Worm (Caenorhabditis elegans) whole organism, mixed stage, embryonic: ENCODE data around the gene nhr-54.

Experiments
- bed-3 ChIP-seq: fragments of 200-800 bp; sonication (Bioruptor generic); optimal IDR thresholded peaks from 3 replicates; lab custom pipeline; 2018; ENCODE audit warnings: mild to moderate bottlenecking, missing genetic modification characterization, moderate library complexity, missing compliant biosample characterization
- cnd-1 ChIP-seq: fragments of 200-800 bp; sonication (Bioruptor generic); optimal IDR thresholded peaks from 2 replicates; lab custom pipeline; 2018; ENCODE audit warnings: mild to moderate bottlenecking, missing genetic modification characterization, missing compliant biosample characterization
- mab-5 ChIP-seq: fragments of 150-350 bp; optimal IDR thresholded peaks from 2 replicates; lab custom pipeline; 2014; ENCODE audit warnings: missing biosample characterization, missing genetic modification characterization
- snpc-4 ChIP-seq: fragments of 150-350 bp; optimal IDR thresholded peaks from 2 replicates; lab custom pipeline; 2014; ENCODE audit warnings: missing biosample characterization, missing genetic modification characterization

- TF ChIP-seq bed-3 (GFP tag; lab: Kevin White, UChicago) (no peak), mab-5 (no peak), cnd-1 (tag; lab: Kevin White, UChicago) (no peak), snpc-4 (tag; lab: Kevin White, UChicago) (no peak)
Measured at ce11 chrV:16506650-16507049, 922 bp upstream of the nhr-54 start.
